Worm (Caenorhabditis elegans) whole organism, midembryonic: Measurements from ENCODE around the gene ZK896.5.

Experiments used
- T22C8.4 ChIP-seq: fragments of 200-800 bp; sonication (Bioruptor generic); IDR thresholded peaks from 2 replicates; pipeline ENCODE4 v1.3.6; 2022; ENCODE audit warnings: missing genetic modification characterization, missing compliant biosample characterization
- cog-1 ChIP-seq: sonication (generic microtip); optimal IDR thresholded peaks from 2 replicates; lab custom pipeline; 2016; ENCODE audit warnings: missing genetic modification characterization, missing compliant biosample characterization
- flt-1 ChIP-seq: fragments of 200-800 bp; sonication (Bioruptor generic); IDR thresholded peaks from 2 replicates; pipeline ENCODE4 v1.3.6; 2022; ENCODE audit warnings: missing genetic modification characterization, missing compliant biosample characterization
- klf-2 ChIP-seq: fragments of 200-800 bp; sonication (Bioruptor generic); conservative IDR thresholded peaks from 2 replicates; pipeline ENCODE4 v1.3.6; 2022; ENCODE audit warnings: missing genetic modification reagents, missing genetic modification characterization, missing compliant biosample characterization
- med-1 ChIP-seq: sonication (generic microtip); optimal IDR thresholded peaks from 2 replicates; lab custom pipeline; 2017; ENCODE audit warnings: missing genetic modification characterization, mild to moderate bottlenecking, missing compliant biosample characterization, antibody characterized with exemption, missing genetic modification reagents; ENCODE audit not compliant: insufficient read depth
- ref-1 ChIP-seq: fragments of 200-800 bp; sonication (Bioruptor generic); conservative IDR thresholded peaks from 2 replicates; pipeline ENCODE4 v1.3.6; 2022; ENCODE audit warnings: missing genetic modification reagents, missing genetic modification characterization, missing compliant biosample characterization
- tab-1 ChIP-seq: fragments of 200-800 bp; sonication (Bioruptor generic); IDR thresholded peaks from 2 replicates; pipeline ENCODE4 v1.3.6; 2022; ENCODE audit warnings: missing genetic modification characterization, missing compliant biosample characterization
- ztf-23 ChIP-seq: fragments of 200-800 bp; sonication (Bioruptor generic); IDR thresholded peaks from 2 replicates; pipeline ENCODE4 v1.3.6; 2022; ENCODE audit warnings: missing genetic modification reagents, missing genetic modification characterization, missing compliant biosample characterization
- ztf-29 ChIP-seq: fragments of 200-800 bp; sonication (Bioruptor generic); IDR thresholded peaks from 2 replicates; pipeline ENCODE4 v1.3.6; 2022; ENCODE audit warnings: missing genetic modification reagents, missing genetic modification characterization, missing compliant biosample characterization

Gene ZK896.5

ce11 chrIV:12906529-12906928 lies 27.1 kb upstream of the ZK896.5 start, which contains the start of gene K08D8.3:
Gene K08D8.3, minus strand, starts transcription at chrIV:12906659.
- TF ChIP-seq T22C8.4 (no peak), flt-1 (GFP tag; lab: Robert Waterston, UW) (no peak), tab-1 (GFP tag; lab: Robert Waterston, UW) (no peak), med-1 (GFP tag; lab: Kevin White, UChicago) (no peak), ztf-29 (GFP tag; lab: Robert Waterston, UW) (no peak), cog-1 (tag; lab: Kevin White, UChicago) (no peak), ref-1 (no peak), klf-2 (no peak), ztf-23 (GFP tag; lab: Robert Waterston, UW) (no peak)

- TF ChIP-seq tab-1 (GFP tag; lab: Robert Waterston, UW) (no peak), flt-1 (GFP tag; lab: Robert Waterston, UW) (no peak), ref-1 (no peak), T22C8.4 (no peak), cog-1 (tag; lab: Kevin White, UChicago) (no peak), ztf-29 (GFP tag; lab: Robert Waterston, UW) (no peak), klf-2 (no peak), ztf-23 (GFP tag; lab: Robert Waterston, UW) (no peak), med-1 (GFP tag; lab: Kevin White, UChicago) (no peak)
Measured at ce11 chrIV:12903687-12904086, 24.2 kb upstream of the ZK896.5 start.

ce11 chrIV:12902430-12903110 lies 23.1 kb upstream of the ZK896.5 start, which contains the start of gene K08D8.2:
Gene K08D8.2, plus strand, starts transcription at chrIV:12903060.
- TF ChIP-seq tab-1 (GFP tag; lab: Robert Waterston, UW) (no peak), med-1 (GFP tag; lab: Kevin White, UChicago) (no peak), ztf-29 (GFP tag; lab: Robert Waterston, UW) (no peak), cog-1 (tag; lab: Kevin White, UChicago) (no peak), ref-1 (no peak), flt-1 (GFP tag; lab: Robert Waterston, UW) (no peak), T22C8.4 (no peak), ztf-23 (GFP tag; lab: Robert Waterston, UW) (no peak), klf-2 (no peak)

- TF ChIP-seq tab-1 (GFP tag; lab: Robert Waterston, UW) (no peak), T22C8.4 (no peak), klf-2 (no peak), flt-1 (GFP tag; lab: Robert Waterston, UW) (no peak), ref-1 (no peak)
Measured at ce11 chrIV:12901602-12902001, 22.2 kb upstream of the ZK896.5 start.

- TF ChIP-seq tab-1 (GFP tag; lab: Robert Waterston, UW) (no peak), ztf-23 (GFP tag; lab: Robert Waterston, UW) (no peak), klf-2 (no peak), cog-1 (tag; lab: Kevin White, UChicago) (no peak), ref-1 (no peak), med-1 (GFP tag; lab: Kevin White, UChicago) (no peak), T22C8.4 (no peak), ztf-29 (GFP tag; lab: Robert Waterston, UW) (no peak), flt-1 (GFP tag; lab: Robert Waterston, UW) (no peak)
Measured at ce11 chrIV:12900267-12900666, 20.8 kb upstream of the ZK896.5 start, which contains the start of gene K08D8.10. Gene K08D8.10, plus strand, starts transcription at chrIV:12900567.

ce11 chrIV:12899392-12899791 lies 19.9 kb upstream of the ZK896.5 start, which contains the start of gene K08D8.9:
Gene K08D8.9, plus strand, starts transcription at chrIV:12899692.
- TF ChIP-seq klf-2 (no peak), med-1 (GFP tag; lab: Kevin White, UChicago) (no peak), tab-1 (GFP tag; lab: Robert Waterston, UW) (no peak), cog-1 (tag; lab: Kevin White, UChicago) (no peak), T22C8.4 (no peak), ztf-29 (GFP tag; lab: Robert Waterston, UW) (no peak), ztf-23 (GFP tag; lab: Robert Waterston, UW) (no peak), flt-1 (GFP tag; lab: Robert Waterston, UW) (no peak), ref-1 (no peak)

DNA sequence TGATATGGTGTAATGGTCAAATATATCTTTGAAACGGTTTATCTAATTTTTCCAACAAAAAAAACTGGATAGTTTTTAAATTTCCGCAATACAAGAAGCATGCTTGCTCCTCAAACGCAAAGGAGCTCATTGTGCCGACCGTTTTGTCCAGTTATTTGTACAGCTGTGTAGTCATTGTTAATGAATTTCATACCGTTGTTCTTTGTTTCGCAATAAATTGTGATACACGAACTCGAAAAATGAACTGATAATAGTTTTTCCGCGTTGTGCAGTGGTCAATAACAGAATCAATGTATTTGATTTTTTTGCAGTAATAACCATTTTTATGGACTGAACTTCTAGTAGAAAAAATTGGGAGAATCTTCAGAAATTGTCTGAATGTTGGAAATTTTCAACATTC lies 19.4 kb upstream of the ZK896.5 start:
- TF ChIP-seq cog-1 (tag; lab: Kevin White, UChicago) = no peak
- TF ChIP-seq flt-1 (GFP tag; lab: Robert Waterston, UW) = no peak
- no peak for TF ChIP-seq T22C8.4
- no peak for TF ChIP-seq ref-1
- no peak for TF ChIP-seq ztf-29 (GFP tag; lab: Robert Waterston, UW)
- no peak for TF ChIP-seq klf-2
- TF ChIP-seq med-1 (GFP tag; lab: Kevin White, UChicago) = no peak
- no peak for TF ChIP-seq tab-1 (GFP tag; lab: Robert Waterston, UW)
- TF ChIP-seq ztf-23 (GFP tag; lab: Robert Waterston, UW) = no peak

DNA sequence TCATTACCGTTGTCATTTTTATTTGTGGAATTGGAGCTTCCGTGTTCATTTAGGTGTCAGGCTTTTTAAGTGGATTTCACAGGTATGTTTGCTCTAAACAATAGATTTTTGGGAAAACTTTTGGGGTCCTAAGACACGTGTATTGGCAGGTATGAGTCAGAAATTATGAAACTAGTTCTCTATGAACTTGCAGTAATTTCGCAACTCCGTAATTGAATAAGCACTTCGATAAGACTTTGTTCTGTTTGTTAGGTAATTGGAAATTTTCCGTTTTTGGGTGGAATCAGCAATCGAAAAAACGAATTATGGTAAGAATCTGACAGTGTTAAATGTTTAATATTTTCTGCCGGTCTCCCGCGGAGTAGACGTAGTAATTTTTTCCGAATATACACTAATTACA lies 17.7 kb upstream of the ZK896.5 start:
- no peak for TF ChIP-seq tab-1 (GFP tag; lab: Robert Waterston, UW)
- TF ChIP-seq klf-2 = no peak
- TF ChIP-seq ztf-29 (GFP tag; lab: Robert Waterston, UW) = no peak

DNA sequence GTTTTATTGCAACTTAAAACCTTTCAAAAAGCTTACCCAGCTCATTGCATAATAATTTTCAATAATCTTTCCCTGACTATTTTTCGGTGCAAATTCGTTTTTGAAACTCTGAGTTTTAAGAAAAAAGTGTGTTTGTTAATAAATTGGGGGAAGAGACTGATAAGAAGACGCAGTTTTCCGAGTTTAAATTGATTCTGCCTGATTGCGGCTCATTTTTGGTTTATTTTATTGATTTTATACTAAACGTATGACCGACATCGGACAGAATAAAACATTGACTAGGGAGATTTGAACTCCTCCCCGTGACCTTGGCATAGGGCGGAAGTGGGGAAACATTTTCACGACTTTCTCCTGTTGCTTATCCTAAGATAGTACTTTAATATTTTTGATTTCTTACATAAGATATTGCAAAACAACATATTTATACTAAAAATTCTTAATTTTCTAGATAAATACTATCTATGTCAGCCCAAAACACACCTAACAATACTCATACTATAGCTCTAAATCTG lies 17.0 kb upstream of the ZK896.5 start, which contains the start of gene K08D8.7:
Gene K08D8.7 (plus strand): TSS at position 462 of the 512 bp plus-strand sequence.
- no peak for TF ChIP-seq ref-1
- TF ChIP-seq flt-1 (GFP tag; lab: Robert Waterston, UW) = no peak
- TF ChIP-seq klf-2 = no peak
- TF ChIP-seq cog-1 (tag; lab: Kevin White, UChicago) = no peak
- TF ChIP-seq ztf-23 (GFP tag; lab: Robert Waterston, UW) = no peak
- no peak for TF ChIP-seq tab-1 (GFP tag; lab: Robert Waterston, UW)
- no peak for TF ChIP-seq ztf-29 (GFP tag; lab: Robert Waterston, UW)
- no peak for TF ChIP-seq med-1 (GFP tag; lab: Kevin White, UChicago)
- no peak for TF ChIP-seq T22C8.4
